Fruit fly (Drosophila melanogaster) whole organism, adult: Measurements from ENCODE around the gene Ir31a.

Experiments
- CG7101 ChIP-seq: fragments of 200-800 bp; sonication (Bioruptor generic); optimal IDR thresholded peaks from 2 replicates; lab custom pipeline; 2018; ENCODE audit warnings: missing biosample characterization, mild to moderate bottlenecking, missing genetic modification characterization, moderate library complexity
- Clk ChIP-seq: fragments of 200-800 bp; sonication (Bioruptor generic); optimal IDR thresholded peaks from 2 replicates; lab custom pipeline; 2017; ENCODE audit warnings: missing biosample characterization, missing genetic modification characterization

DNA sequence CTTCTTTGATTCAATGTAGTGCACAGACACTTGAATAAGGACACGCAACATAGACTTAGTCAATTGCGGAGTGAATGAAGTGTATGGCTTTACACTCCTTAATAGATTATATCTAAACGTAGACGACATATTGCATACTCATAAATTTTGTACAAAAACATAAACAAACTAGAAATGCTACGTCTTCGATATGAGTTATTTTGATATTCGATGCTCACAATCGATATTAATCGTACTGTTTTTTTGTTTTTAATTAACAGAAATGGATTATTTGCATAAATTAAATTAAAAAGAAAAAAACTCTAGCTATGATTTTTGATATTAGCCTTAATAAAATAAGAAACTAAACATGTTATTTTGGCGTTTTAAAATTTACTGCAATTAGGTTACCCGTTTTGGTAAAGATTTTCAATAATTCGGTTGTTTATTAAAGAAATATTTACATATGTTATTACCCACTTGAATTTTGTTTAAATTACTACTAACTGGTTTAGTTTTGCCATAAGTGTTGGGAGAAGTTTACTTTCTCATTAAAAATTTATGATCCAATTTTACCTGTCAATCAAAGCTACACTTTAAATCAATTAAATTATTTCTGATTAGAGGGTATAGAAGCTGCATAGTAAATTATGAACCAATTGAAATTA lies at the start of gene Ir31a, which contains the start of the genes CG17768 and LSm-4:
- TF ChIP-seq Clk (GFP tag; lab: Kevin White, UChicago) (no peak), CG7101 (no peak)
